Worm (Caenorhabditis elegans) whole organism, midembryonic: ENCODE measurements around the gene srg-26.

Source experiments
- cog-1 ChIP-seq: sonication (generic microtip); optimal IDR thresholded peaks from 2 replicates; lab custom pipeline; 2016; ENCODE audit warnings: missing genetic modification characterization, missing compliant biosample characterization
- flt-1 ChIP-seq: fragments of 200-800 bp; sonication (Bioruptor generic); IDR thresholded peaks from 2 replicates; pipeline ENCODE4 v1.3.6; 2022; ENCODE audit warnings: missing genetic modification characterization, missing compliant biosample characterization
- tab-1 ChIP-seq: fragments of 200-800 bp; sonication (Bioruptor generic); IDR thresholded peaks from 2 replicates; pipeline ENCODE4 v1.3.6; 2022; ENCODE audit warnings: missing genetic modification characterization, missing compliant biosample characterization
- ztf-23 ChIP-seq: fragments of 200-800 bp; sonication (Bioruptor generic); IDR thresholded peaks from 2 replicates; pipeline ENCODE4 v1.3.6; 2022; ENCODE audit warnings: missing genetic modification reagents, missing genetic modification characterization, missing compliant biosample characterization

DNA sequence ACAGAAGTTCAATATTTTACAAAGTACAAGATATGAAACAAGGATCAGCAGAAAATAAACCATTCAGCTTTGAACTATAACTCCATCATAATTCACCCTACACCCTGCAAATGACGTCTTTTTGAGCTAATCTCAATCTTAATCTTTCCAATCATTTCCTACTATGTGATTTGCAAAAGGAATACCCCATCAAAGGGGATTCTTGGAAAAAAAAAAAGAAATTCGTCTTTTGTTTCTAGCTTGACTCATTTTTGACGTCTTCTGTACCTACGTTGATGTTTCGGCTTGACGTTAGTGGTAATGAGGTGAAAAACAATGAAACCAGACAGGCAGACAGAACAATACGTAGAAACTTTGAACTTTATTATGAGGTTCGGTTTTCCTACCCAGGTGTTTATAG lies 31.2 kb downstream of the srg-26 start:
- no peak for TF ChIP-seq cog-1 (tag; lab: Kevin White, UChicago)
- TF ChIP-seq flt-1 (GFP tag; lab: Robert Waterston, UW) = no peak
- TF ChIP-seq ztf-23 (GFP tag; lab: Robert Waterston, UW) = no peak
- no peak for TF ChIP-seq tab-1 (GFP tag; lab: Robert Waterston, UW)
